Worm (Caenorhabditis elegans) whole organism, L4/young adult: ENCODE data around the gene ref-1.

Experiments used
- W03F9.2 ChIP-seq: fragments of 150-350 bp; optimal IDR thresholded peaks from 2 replicates; lab custom pipeline; 2014; ENCODE audit warnings: missing biosample characterization, missing genetic modification characterization
- dao-5 ChIP-seq: sonication (generic microtip); optimal IDR thresholded peaks from 2 replicates; lab custom pipeline; 2016; ENCODE audit warnings: missing genotype, missing genetic modification characterization, moderate library complexity, missing compliant biosample characterization
- him-1 ChIP-seq: sonication (generic microtip); optimal IDR thresholded peaks from 2 replicates; lab custom pipeline; 2016; ENCODE audit warnings: missing genotype, missing genetic modification reagents, missing genetic modification characterization, missing compliant biosample characterization

- TF ChIP-seq W03F9.2 (tag; lab: Kevin White, UChicago) (no peak), him-1 (no peak), dao-5 (tag; lab: Kevin White, UChicago) (no peak)
Measured at ce11 chrII:10222577-10222976, 4.3 kb downstream of the ref-1 start, which contains the start of gene plc-3.
